Fruit fly (Drosophila melanogaster) whole organism: Measurements from ENCODE around the gene msi.

Experiments used
- CG8478 ChIP-seq: fragments of >200 bp; optimal IDR thresholded peaks from 2 replicates; lab custom pipeline; 2018; ENCODE audit warnings: inconsistent platforms
- Dll ChIP-seq: fragments of >200 bp; optimal IDR thresholded peaks from 2 replicates; lab custom pipeline; 2017
- EcR ChIP-seq, 2 experiments: fragments of >200 bp; optimal IDR thresholded peaks; 2 replicates each; lab custom pipeline; 2017; ENCODE audit warnings: missing biosample characterization in 2 of 2, missing genetic modification characterization in 2 of 2, missing genetic modification reagents in 2 of 2
- pan ChIP-seq: fragments of >200 bp; optimal IDR thresholded peaks from 2 replicates; lab custom pipeline; 2017
- psq ChIP-seq: fragments of >200 bp; optimal IDR thresholded peaks from 2 replicates; lab custom pipeline; 2017
- usp ChIP-seq: fragments of >200 bp; optimal IDR thresholded peaks from 2 replicates; lab custom pipeline; 2017; ENCODE audit warnings: missing biosample characterization, missing genetic modification characterization, mixed read lengths

msi gene

DNA sequence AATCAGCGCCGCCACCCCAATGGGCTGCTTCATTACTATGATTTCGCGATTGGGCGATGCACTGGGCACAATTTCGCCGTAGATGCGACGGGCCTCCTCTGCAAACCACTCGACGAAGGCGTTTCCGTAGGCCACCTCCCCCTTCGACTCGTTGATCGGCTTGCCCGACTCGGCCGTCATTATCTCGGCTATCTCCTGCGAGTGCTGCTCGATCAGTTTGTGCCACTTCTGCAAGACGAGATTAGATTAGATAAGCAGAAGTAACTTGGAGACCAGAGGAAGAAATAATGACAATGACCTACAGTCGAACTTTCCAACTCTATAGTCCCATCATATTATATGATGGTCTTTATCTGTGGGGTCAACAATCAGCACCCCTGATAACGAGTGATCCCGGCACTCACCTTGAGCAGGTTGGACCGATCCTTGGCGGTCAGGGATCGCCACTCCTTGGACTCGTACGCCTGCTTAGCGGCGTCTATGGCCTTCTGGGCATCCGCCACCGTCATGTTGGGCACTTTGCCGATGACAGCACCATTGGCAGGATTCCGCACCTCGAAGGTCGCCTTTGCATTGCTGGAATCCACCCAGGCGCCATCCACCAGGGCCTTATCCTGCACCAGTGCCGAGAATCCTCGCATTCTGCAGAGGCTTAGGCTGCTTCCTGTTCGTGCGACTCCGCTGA lies 110.2 kb downstream of the msi start:
- TF ChIP-seq psq (no peak), pan (no peak), usp (GFP tag; lab: Kevin White, UChicago) (no peak), CG8478 (no peak), Dll (no peak)

DNA sequence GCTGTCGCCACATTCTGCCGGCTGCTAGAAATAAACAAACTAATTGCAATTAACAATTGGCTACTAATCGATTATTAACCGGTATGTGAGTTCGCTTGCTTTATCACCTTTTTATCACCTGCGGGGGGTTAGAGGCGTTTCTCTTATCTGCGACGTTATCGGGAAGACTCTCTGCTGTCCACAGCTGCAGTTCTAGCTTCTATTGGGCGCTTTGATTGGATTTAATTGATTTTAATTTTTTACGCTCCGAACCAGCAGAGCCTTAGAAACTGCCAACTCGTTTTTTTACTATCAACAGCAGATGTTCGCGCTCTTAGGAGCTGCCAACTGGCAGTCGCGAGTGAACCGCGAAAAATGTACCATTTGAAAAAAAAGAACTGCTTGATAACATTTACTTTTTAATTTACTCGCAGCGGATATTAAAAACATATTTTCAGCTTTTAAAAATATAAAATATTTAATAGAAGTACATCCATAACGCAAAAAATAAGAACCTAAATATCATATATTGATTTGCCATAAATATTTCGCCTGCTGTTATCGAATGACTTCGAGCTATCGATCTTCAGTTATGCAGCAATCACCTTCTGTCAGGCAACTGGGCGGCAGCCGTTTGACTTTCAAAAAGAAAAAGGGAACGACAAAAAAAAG lies 110.8 kb downstream of the msi start, which contains the start of gene Ssadh:
Gene Ssadh, minus strand, starts transcription at position 300 of the 651 bp plus-strand sequence.
- TF ChIP-seq pan (no peak), CG8478 (no peak), EcR (GFP tag; optimal IDR thresholded peaks at IDR 0.05; lab: Kevin White, UChicago) (no peak), usp (GFP tag; lab: Kevin White, UChicago) (no peak), psq (no peak), Dll (no peak)

DNA sequence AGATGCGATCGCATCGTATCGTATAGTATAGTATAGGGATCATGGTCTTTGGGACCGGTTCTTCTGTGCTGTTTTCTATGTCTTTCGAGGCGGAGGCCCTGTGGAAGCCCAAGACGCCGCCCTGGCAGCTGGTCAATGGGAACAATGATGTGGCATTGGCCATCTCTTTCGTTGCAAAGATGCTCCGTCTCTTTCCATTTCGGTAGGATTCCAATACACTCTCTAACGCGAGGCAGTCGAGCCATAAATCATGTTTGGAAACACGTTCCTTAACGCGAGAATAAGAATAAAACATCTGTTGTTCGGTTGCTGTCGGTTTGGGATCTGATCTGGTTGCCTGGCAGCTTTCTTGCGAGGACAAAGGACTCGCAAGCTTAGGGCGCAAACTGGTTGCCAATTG lies 112.7 kb downstream of the msi start:
- TF ChIP-seq psq (no peak), usp (GFP tag; lab: Kevin White, UChicago) (no peak), CG8478 (no peak), EcR (GFP tag; optimal IDR thresholded peaks at IDR 0.05; lab: Kevin White, UChicago) (no peak), pan (no peak), Dll (no peak)

DNA sequence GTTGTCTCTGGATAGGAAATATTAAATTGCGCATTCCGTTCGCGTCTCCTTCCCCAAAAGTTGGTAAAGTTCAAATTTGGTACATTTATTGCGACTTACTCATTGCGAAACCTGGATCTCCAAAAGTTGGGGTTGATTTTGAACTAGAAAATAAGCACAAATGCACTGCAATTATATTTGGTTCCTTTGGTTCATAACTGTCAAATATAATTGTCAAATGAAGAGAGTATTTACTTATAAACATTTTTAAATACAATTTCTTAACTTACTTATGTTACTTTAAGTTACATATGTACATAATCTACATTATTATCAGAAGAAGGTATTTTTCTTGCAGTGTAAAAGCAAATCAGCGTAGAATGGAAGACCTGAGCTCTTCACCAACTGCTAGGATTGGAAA lies 114.6 kb downstream of the msi start:
- no peak for TF ChIP-seq CG8478
- no peak for TF ChIP-seq psq
- no peak for TF ChIP-seq EcR (GFP tag; optimal IDR thresholded peaks at IDR 0.05; lab: Kevin White, UChicago)

DNA sequence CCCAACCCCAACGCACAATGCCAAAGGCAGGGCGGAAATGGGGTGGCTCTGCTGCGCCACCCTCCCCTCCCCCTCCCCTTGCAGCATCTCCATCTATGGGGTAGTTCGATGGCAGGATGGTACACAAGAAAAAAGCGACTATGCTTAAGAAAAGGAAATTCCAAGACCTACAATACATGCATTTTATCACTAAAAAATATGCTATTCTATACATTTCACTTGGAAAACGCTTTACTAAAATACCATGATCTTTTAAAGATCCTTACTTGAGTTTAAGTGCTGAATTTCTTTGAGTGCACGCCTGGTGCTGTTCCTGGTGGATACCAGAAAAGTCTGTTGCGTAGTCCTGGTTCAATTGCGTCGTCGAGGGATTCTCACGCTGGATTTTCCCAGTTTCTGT lies 115.2 kb downstream of the msi start:
- TF ChIP-seq EcR (GFP tag; optimal IDR thresholded peaks at IDR 0.05; lab: Kevin White, UChicago): no peak
- TF ChIP-seq psq: no peak
- no peak for TF ChIP-seq Dll
- TF ChIP-seq usp (GFP tag; lab: Kevin White, UChicago): no peak
- TF ChIP-seq CG8478: no peak
- no peak for TF ChIP-seq pan

DNA sequence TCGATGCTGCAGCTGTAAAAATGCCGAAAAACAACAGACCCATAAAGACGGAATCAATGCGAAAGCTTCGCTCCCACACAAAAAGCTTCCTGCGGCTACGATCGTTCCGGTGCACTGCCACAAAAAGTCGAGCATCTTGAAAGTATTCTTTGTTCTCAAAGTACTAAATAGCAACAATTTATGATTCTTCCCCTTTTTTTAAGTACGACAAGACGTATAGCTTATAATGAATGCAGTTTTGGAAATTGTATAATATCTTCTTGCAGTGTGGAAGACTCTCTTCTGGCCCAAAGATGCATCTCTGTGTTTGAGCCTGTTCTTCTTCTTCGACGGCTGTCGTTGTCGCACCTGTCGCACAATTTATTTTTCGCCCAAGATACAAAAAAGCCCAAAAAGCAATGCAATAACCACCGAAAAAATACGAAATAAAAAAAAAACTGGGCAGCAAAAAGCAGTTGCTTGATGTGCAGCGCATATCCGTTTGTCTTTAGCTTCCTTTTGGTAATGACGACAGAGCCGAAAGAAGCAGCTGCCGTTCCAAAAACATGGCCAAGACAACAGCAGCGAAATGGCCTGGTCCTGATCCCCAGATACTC lies 118.0 kb downstream of the msi start:
- TF ChIP-seq CG8478 (no peak), pan (no peak), usp (GFP tag; lab: Kevin White, UChicago) (no peak), EcR (GFP tag; optimal IDR thresholded peaks at IDR 0.05; lab: Kevin White, UChicago) (no peak), Dll (no peak), psq (no peak)

DNA sequence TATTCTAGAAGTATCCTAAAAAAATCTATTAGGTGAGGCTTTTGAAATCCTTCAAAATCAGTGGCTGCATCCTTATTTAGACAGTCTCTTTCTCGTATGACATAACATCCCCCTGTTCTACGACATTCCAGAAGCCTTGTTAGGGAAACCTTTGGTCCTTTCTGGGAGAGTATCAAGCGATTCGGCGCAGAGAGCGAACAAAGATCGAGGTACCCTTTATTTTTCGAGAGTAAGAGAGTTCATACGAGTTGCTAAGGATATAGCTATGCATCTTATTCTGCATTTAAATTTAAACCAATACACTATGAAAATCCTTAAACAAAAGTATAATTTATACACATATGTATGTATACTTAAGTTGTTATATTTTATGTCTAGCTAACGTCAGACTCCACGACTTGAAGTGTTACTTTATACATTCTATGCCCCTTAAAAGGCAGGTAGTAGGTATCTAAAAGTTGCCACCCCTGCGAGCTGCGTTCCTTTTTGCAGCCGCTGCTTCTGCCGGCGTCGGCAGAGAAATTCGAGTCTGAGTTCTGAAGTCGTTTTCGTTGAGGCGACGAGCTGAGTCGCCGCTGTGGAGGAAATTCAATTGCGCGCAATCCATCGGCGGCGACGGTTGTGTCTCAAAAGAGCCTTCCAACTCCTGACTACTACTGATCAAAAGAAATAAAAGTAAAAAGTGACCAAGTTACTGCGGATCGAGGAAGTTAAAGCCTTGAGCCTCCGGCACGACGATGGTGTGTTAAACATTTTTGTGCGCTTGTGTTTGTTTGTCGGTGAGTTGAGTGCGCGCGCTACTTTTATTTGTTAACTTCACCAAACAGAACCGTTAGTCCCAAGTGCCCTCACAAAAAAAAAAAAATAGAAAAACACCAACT lies 121.6 kb downstream of the msi start, which contains the start of gene jigr1:
Gene jigr1, plus strand, starts transcription at position 550 of the 881 bp plus-strand sequence.
- TF ChIP-seq psq (no peak), CG8478 (no peak), Dll (no peak), usp (GFP tag; lab: Kevin White, UChicago) (no peak), EcR (GFP tag; optimal IDR thresholded peaks at IDR 0.05; lab: Kevin White, UChicago) (no peak), pan (peak; percentile 91)

DNA sequence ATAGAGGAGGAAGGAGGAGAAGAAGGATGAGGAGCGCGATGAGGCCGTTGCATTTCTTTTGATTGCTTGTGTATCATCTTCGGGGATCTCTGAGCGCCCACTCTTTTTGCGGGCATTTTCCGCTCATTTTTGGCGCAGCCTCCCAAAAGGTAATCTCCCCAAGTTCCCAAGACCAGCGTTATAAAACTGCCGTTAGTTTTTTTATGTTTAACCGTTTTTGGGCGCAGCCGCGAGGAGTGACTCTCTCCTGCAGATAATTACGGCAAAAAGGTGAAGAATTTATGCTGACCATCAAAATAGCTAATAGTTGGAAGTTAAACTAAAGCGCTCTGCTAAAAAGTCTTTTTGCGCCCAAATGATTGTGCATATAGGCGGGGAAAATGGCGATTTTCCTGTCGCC lies 122.5 kb downstream of the msi start:
- TF ChIP-seq psq: no peak
- TF ChIP-seq Dll: no peak
- TF ChIP-seq EcR (GFP tag; optimal IDR thresholded peaks at IDR 0.05; lab: Kevin White, UChicago): no peak
- TF ChIP-seq pan: no peak
- TF ChIP-seq CG8478: no peak
- TF ChIP-seq usp (GFP tag; lab: Kevin White, UChicago): no peak

DNA sequence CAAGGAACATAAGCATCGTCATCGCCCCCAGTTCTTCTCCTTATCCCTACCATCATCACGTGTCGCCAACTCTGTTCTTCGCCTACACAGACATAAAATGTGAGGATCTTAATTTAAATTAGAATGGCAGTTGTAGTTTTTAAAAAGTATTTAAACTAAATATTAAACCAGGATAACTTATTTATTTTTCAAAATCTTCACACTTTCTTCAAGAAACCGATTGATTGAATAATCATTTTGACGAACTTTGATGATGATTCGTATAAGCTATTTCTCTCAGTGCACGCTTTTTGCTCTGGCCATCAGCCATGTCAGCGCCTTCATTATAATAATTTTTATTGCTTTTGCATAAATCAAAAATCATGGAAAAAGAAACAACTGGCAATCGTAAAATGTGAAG lies 123.0 kb downstream of the msi start:
- TF ChIP-seq Dll (no peak), CG8478 (no peak), usp (GFP tag; lab: Kevin White, UChicago) (no peak), psq (no peak), pan (no peak), EcR (GFP tag; optimal IDR thresholded peaks at IDR 0.05; lab: Kevin White, UChicago) (no peak)

DNA sequence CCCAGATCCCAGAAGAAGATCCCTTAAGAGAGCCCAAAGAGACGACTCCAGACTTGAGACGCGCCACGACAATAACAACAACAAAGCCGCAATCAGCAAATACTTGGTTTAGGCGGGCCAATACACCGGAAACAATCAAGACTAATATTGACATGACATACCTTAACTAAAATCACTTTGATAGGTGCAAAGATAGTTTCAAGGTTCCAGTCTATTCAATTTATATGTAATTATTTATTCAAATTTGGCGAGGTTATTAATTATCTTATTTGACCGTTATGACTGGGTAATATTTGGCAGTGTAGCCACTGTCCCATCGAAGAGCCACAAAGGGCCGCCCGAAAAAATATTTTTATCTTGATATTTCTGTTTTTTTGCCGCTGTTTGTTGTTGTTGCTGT lies 124.5 kb downstream of the msi start:
- TF ChIP-seq psq: no peak

DNA sequence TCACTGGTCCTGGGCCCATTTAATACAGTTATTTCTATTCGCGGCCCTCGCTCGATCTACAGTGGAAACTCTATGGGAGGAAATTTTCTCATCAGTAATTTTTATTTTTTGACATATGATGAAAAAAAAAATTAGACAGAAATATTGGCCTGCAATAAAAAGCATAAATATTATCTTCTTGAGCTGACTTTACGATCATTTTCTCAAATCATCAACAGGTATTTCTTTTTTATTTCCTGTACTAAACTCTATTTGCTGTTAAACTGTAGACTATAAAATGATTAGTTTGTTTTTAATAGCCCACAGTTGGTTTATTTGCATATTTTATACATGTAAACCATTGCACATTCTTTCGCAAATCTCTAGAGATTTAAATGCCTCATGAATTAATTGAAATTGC lies 128.3 kb downstream of the msi start:
- no peak for TF ChIP-seq Dll
- no peak for TF ChIP-seq CG8478
- TF ChIP-seq psq: no peak
- no peak for TF ChIP-seq usp (GFP tag; lab: Kevin White, UChicago)
- no peak for TF ChIP-seq EcR (GFP tag; optimal IDR thresholded peaks at IDR 0.05; lab: Kevin White, UChicago)
- no peak for TF ChIP-seq pan

DNA sequence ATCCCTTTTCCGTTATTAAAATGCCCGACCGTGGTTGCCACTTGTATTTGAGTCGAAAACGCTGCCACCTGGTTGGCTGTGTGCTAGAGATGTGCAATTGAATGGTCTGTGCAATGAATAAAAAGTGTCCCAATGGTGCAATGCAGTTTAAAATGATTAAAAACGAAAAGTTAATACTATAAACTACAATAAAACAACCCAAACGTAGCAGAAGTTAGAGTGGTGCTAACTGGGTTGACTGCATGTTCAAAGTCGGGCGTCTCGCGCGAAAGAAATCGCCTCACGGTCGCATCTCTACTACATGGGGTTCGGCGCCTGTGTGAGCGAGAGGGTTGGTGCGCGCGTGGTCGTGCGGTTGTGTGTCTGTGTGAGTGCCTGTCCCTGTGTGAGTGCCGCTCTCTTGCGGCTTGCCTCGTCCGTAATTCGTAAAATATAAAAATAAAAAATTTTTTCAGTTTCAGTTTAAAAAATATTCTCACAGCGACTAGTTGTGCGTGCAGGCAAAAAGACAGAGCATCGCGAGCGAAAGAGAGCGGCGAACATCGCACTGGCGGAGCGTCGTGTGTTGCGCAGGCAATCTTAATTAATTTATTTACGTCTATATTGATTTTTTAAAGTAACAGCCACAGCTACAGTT lies 131.1 kb downstream of the msi start:
- TF ChIP-seq CG8478: peak; percentile 6
- TF ChIP-seq Dll: no peak
